Worm (Caenorhabditis elegans): ENCODE results near the gene Y48E1C.2.

ce11 chrII:13465381-13465838 is 41.1 kb downstream of the Y48E1C.2 start:
- no peak for TF ChIP-seq pros-1 (tag; optimal IDR thresholded peaks at IDR 0.05)
- no peak for TF ChIP-seq lim-6 (tag; optimal IDR thresholded peaks at IDR 0.05)
- no peak for TF ChIP-seq nhr-11 (tag; optimal IDR thresholded peaks at IDR 0.05)
